Fruit fly (Drosophila melanogaster) whole organism, prepupa: ENCODE measurements around the gene CG4629.
A peak's percentile ranks its signal among the peaks of the same experiment; 100 is the strongest.

ENCODE experiments used
- CG10631 ChIP-seq: fragments of 200-800 bp; sonication (Bioruptor generic); optimal IDR thresholded peaks from 2 replicates; lab custom pipeline; 2016; ENCODE audit warnings: missing biosample characterization, missing genetic modification characterization
- CG10669 ChIP-seq: fragments of 200-800 bp; sonication (Bioruptor generic); optimal IDR thresholded peaks from 3 replicates; lab custom pipeline; 2018; ENCODE audit warnings: missing biosample characterization, mild to moderate bottlenecking, missing genetic modification characterization, moderate library complexity
- CG11294 ChIP-seq: fragments of 200-800 bp; sonication (Bioruptor generic); IDR thresholded peaks from 2 replicates; pipeline ENCODE4 v1.3.6; 2022; ENCODE audit warnings: missing biosample characterization, missing genetic modification characterization
- CG1621 ChIP-seq: fragments of 200-800 bp; sonication (Bioruptor generic); optimal IDR thresholded peaks from 3 replicates; lab custom pipeline; 2018; ENCODE audit warnings: missing biosample characterization, mild to moderate bottlenecking, missing genetic modification characterization
- CG3032 ChIP-seq: fragments of 200-800 bp; optimal IDR thresholded peaks from 2 replicates; lab custom pipeline; 2019; ENCODE audit warnings: missing biosample characterization, mild to moderate bottlenecking, missing genetic modification characterization, moderate library complexity
- CG31627 ChIP-seq: fragments of 200-800 bp; sonication (Bioruptor generic); optimal IDR thresholded peaks from 3 replicates; lab custom pipeline; 2016; ENCODE audit warnings: missing biosample characterization, missing genetic modification characterization
- CG32006 ChIP-seq: fragments of 200-800 bp; sonication (Bioruptor generic); optimal IDR thresholded peaks from 3 replicates; lab custom pipeline; 2017; ENCODE audit warnings: missing biosample characterization, mild to moderate bottlenecking, missing genetic modification characterization
- CG34406 ChIP-seq: fragments of 200-800 bp; sonication (Bioruptor generic); optimal IDR thresholded peaks from 3 replicates; lab custom pipeline; 2016; ENCODE audit warnings: missing biosample characterization, missing genetic modification characterization
- CG3919 ChIP-seq: fragments of 200-800 bp; sonication (Bioruptor generic); optimal IDR thresholded peaks from 3 replicates; lab custom pipeline; 2016; ENCODE audit warnings: missing biosample characterization, missing genetic modification characterization
- CG4318 ChIP-seq: fragments of 200-800 bp; sonication (Bioruptor generic); optimal IDR thresholded peaks from 3 replicates; lab custom pipeline; 2017; ENCODE audit warnings: missing biosample characterization, mild to moderate bottlenecking, missing genetic modification characterization
- CG6163 ChIP-seq: fragments of 200-800 bp; sonication (Bioruptor generic); IDR thresholded peaks from 3 replicates; pipeline ENCODE4 v1.3.6; 2022; ENCODE audit warnings: missing biosample characterization, missing genetic modification characterization
- CG7368 ChIP-seq: fragments of 200-800 bp; sonication (Bioruptor generic); optimal IDR thresholded peaks from 3 replicates; lab custom pipeline; 2016; ENCODE audit warnings: missing biosample characterization, missing genetic modification characterization
- CG8119 ChIP-seq: fragments of 200-800 bp; sonication (Bioruptor generic); IDR thresholded peaks from 3 replicates; pipeline ENCODE4 v1.3.6; 2022; ENCODE audit warnings: missing biosample characterization, missing genetic modification characterization
- CG8319 ChIP-seq: fragments of 200-800 bp; sonication (Bioruptor generic); optimal IDR thresholded peaks from 3 replicates; lab custom pipeline; 2016; ENCODE audit warnings: missing biosample characterization, missing genetic modification characterization
- CG8632 ChIP-seq: fragments of 200-800 bp; sonication (Bioruptor generic); optimal IDR thresholded peaks from 3 replicates; lab custom pipeline; 2016; ENCODE audit warnings: missing biosample characterization, missing genetic modification characterization
- CG9139 ChIP-seq: fragments of 200-800 bp; sonication (Bioruptor generic); optimal IDR thresholded peaks from 3 replicates; lab custom pipeline; 2017; ENCODE audit warnings: missing biosample characterization, mild to moderate bottlenecking, missing genetic modification characterization
- Eip78C ChIP-seq: fragments of 200-800 bp; sonication (Bioruptor generic); peaks from one replicate; lab custom pipeline; 2016; ENCODE audit warnings: missing biosample characterization, missing genetic modification characterization
- Ets21C ChIP-seq: fragments of 200-800 bp; sonication (Bioruptor generic); optimal IDR thresholded peaks from 3 replicates; lab custom pipeline; 2016; ENCODE audit warnings: missing biosample characterization, missing genetic modification characterization
- Gug ChIP-seq: fragments of 200-800 bp; sonication (Bioruptor generic); IDR thresholded peaks from 2 replicates; pipeline ENCODE4 v1.3.6; 2022; ENCODE audit warnings: missing biosample characterization, missing genetic modification characterization
- Lpt ChIP-seq: fragments of 200-800 bp; sonication (Bioruptor generic); optimal IDR thresholded peaks from 3 replicates; lab custom pipeline; 2016; ENCODE audit warnings: missing biosample characterization, missing genetic modification characterization
- OdsH ChIP-seq: fragments of 200-800 bp; sonication (Bioruptor generic); optimal IDR thresholded peaks from 3 replicates; lab custom pipeline; 2016; ENCODE audit warnings: missing biosample characterization, missing genetic modification characterization
- Sox102F ChIP-seq: fragments of 200-800 bp; sonication (Bioruptor generic); optimal IDR thresholded peaks from 2 replicates; lab custom pipeline; 2016; ENCODE audit warnings: missing biosample characterization, mild to moderate bottlenecking, missing genetic modification characterization
- Sox14 ChIP-seq: fragments of 200-800 bp; sonication (Bioruptor generic); optimal IDR thresholded peaks from 3 replicates; lab custom pipeline; 2016; ENCODE audit warnings: missing biosample characterization, missing genetic modification characterization
- cyc ChIP-seq: fragments of 200-800 bp; sonication (Bioruptor generic); optimal IDR thresholded peaks from 3 replicates; lab custom pipeline; 2016; ENCODE audit warnings: missing biosample characterization, missing genetic modification characterization
- dsx ChIP-seq: fragments of 200-800 bp; optimal IDR thresholded peaks from 3 replicates; lab custom pipeline; 2019; ENCODE audit warnings: missing biosample characterization, mild to moderate bottlenecking, missing genetic modification characterization, moderate library complexity; ENCODE audit not compliant: poor library complexity, severe bottlenecking
- eg ChIP-seq: fragments of 200-800 bp; sonication (Bioruptor generic); IDR thresholded peaks from 3 replicates; pipeline ENCODE4 v1.3.6; 2022; ENCODE audit warnings: missing biosample characterization, missing genetic modification characterization
- esn ChIP-seq: fragments of 200-800 bp; sonication (Bioruptor generic); optimal IDR thresholded peaks from 2 replicates; lab custom pipeline; 2016; ENCODE audit warnings: missing biosample characterization, mild to moderate bottlenecking, missing genetic modification characterization, moderate library complexity
- fd85E ChIP-seq: fragments of 200-800 bp; sonication (Bioruptor generic); optimal IDR thresholded peaks from 3 replicates; lab custom pipeline; 2016; ENCODE audit warnings: missing biosample characterization, missing genetic modification characterization
- net ChIP-seq: fragments of 200-800 bp; sonication (Bioruptor generic); optimal IDR thresholded peaks from 3 replicates; lab custom pipeline; 2016; ENCODE audit warnings: missing biosample characterization, missing genetic modification characterization
- salr ChIP-seq, 2 experiments: fragments of 200-800 bp; sonication (Bioruptor generic); optimal IDR thresholded peaks; 3 replicates each; lab custom pipeline; 2016 to 2018; ENCODE audit warnings: missing biosample characterization in 2 of 2, missing genetic modification characterization in 2 of 2, mild to moderate bottlenecking in 1 of 2
- ss ChIP-seq, 2 experiments: fragments of 200-800 bp; sonication (Bioruptor generic); optimal IDR thresholded peaks; 2 replicates in 1 of 2; 3 replicates in 1 of 2; lab custom pipeline; 2017 to 2018; ENCODE audit warnings: mild to moderate bottlenecking in 2 of 2, missing biosample characterization in 2 of 2, missing genetic modification characterization in 2 of 2, moderate library complexity in 1 of 2
- svp ChIP-seq: fragments of 200-800 bp; sonication (Bioruptor generic); peaks from one replicate; lab custom pipeline; 2016; ENCODE audit warnings: missing biosample characterization, missing genetic modification characterization
- topi ChIP-seq: fragments of 200-800 bp; sonication (Bioruptor generic); optimal IDR thresholded peaks from 3 replicates; lab custom pipeline; 2016; ENCODE audit warnings: missing biosample characterization, missing genetic modification characterization

The CG4629 gene

dm6 chr2L:1062473-1063363 is 39.6 kb downstream of the CG4629 start (continued):
- TF ChIP-seq salr (GFP tag; optimal IDR thresholded peaks at IDR 0.05; lab: Kevin White, UChicago) (peak; percentile 3 to 49), eg (GFP tag; lab: Robert Waterston, UW) (0 out of 3 replicates have a peak, but pooled peaks have one; percentile 30), CG4318 (no peak), Eip78C (GFP tag; lab: Kevin White, UChicago) (peak; percentile 95), Gug (GFP tag; lab: Robert Waterston, UW) (no peak), Sox14 (peak; percentile 71), Lpt (GFP tag; lab: Kevin White, UChicago) (no peak), CG31627 (GFP tag; lab: Kevin White, UChicago) (peak; percentile 75), fd85E (GFP tag; lab: Kevin White, UChicago) (no peak), net (peak; percentile 42), Sox102F (GFP tag; lab: Kevin White, UChicago) (peak; percentile 29)

- TF ChIP-seq Ets21C (no peak), Eip78C (GFP tag; lab: Kevin White, UChicago) (peak; percentile 30)
Observed at dm6 chr2L:1057513-1057912, 44.8 kb downstream of the CG4629 start.

- TF ChIP-seq CG10669 (GFP tag; lab: Kevin White, UChicago): no peak
- no peak for TF ChIP-seq eg (GFP tag; lab: Robert Waterston, UW)
- no peak for TF ChIP-seq ss (GFP tag; optimal IDR thresholded peaks at IDR 0.05; lab: Kevin White, UChicago)
- no peak for TF ChIP-seq CG11294
- TF ChIP-seq esn (GFP tag; lab: Kevin White, UChicago): no peak
- TF ChIP-seq svp (GFP tag; lab: Kevin White, UChicago): peak; percentile 30
- no peak for TF ChIP-seq CG32006 (GFP tag; lab: Kevin White, UChicago)
- no peak for TF ChIP-seq CG7368 (GFP tag; lab: Kevin White, UChicago)
- peak; percentile 52 for TF ChIP-seq dsx
- no peak for TF ChIP-seq CG9139 (GFP tag; lab: Kevin White, UChicago)
- peak; percentile 30 for TF ChIP-seq Eip78C (GFP tag; lab: Kevin White, UChicago)
Observed at dm6 chr2L:1056631-1057030, 45.7 kb downstream of the CG4629 start.

dm6 chr2L:1049361-1049760 is 52.9 kb downstream of the CG4629 start:
- TF ChIP-seq Eip78C (GFP tag; lab: Kevin White, UChicago): peak; percentile 65
- TF ChIP-seq CG10669 (GFP tag; lab: Kevin White, UChicago): peak; percentile 29
- TF ChIP-seq CG6163 (GFP tag; lab: Robert Waterston, UW): no peak
- peak; percentile 7 for TF ChIP-seq CG3919 (GFP tag; lab: Kevin White, UChicago)
- no peak for TF ChIP-seq topi (GFP tag; lab: Kevin White, UChicago)
- no peak for TF ChIP-seq eg (GFP tag; lab: Robert Waterston, UW)
- peak; percentile 10 for TF ChIP-seq CG3032 (tag; lab: Kevin White, UChicago)
- no peak for TF ChIP-seq CG8319 (GFP tag; lab: Kevin White, UChicago)
- TF ChIP-seq net: peak; percentile 3
- TF ChIP-seq CG34406 (GFP tag; lab: Kevin White, UChicago): peak; percentile 23
- TF ChIP-seq svp (GFP tag; lab: Kevin White, UChicago): peak; percentile 38
- TF ChIP-seq, all 60 proteins: peak for 7

dm6 chr2L:1048846-1049245 is 53.5 kb downstream of the CG4629 start:
- no peak for TF ChIP-seq cyc (GFP tag; lab: Kevin White, UChicago)
- TF ChIP-seq CG3919 (GFP tag; lab: Kevin White, UChicago): no peak
- no peak for TF ChIP-seq topi (GFP tag; lab: Kevin White, UChicago)
- TF ChIP-seq CG1621: no peak
- TF ChIP-seq CG31627 (GFP tag; lab: Kevin White, UChicago): no peak
- TF ChIP-seq CG8319 (GFP tag; lab: Kevin White, UChicago): no peak
- TF ChIP-seq CG8119 (GFP tag; lab: Robert Waterston, UW): no peak
- no peak for TF ChIP-seq OdsH (GFP tag; lab: Kevin White, UChicago)
- no peak for TF ChIP-seq CG10631
- TF ChIP-seq Gug (GFP tag; lab: Robert Waterston, UW): no peak
- TF ChIP-seq esn (GFP tag; lab: Kevin White, UChicago): no peak
- TF ChIP-seq CG10669 (GFP tag; lab: Kevin White, UChicago): no peak
- no peak for TF ChIP-seq CG7368 (GFP tag; lab: Kevin White, UChicago)
- no peak for TF ChIP-seq CG8632 (GFP tag; lab: Kevin White, UChicago)
- TF ChIP-seq Ets21C: no peak
- no peak for TF ChIP-seq CG9139 (GFP tag; lab: Kevin White, UChicago)
